Fruit fly (Drosophila melanogaster): Measurements from ENCODE around the gene CG7714.

DNA sequence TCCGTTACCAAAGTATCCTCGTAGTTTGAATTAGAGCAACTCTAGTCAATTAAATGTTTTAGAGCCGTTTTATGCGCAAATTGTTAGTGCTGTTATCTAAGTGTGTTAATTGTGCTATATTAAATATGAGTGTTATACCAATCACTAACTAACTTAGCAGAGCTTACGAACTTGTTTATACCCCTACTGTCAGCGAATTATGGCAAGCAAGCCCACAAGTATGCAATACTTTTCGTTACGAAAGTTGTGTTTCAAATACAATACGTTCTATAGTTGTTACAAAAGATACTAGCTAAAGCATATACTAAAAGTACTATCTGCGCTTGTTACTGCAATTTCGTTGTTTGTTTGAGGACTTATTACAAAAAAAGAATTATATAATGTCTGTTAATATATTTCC, 5.0 kb upstream of the CG7714 start:
- TF ChIP-seq EcR (GFP tag; optimal IDR thresholded peaks at IDR 0.05) (no peak), pan (optimal IDR thresholded peaks at IDR 0.05) (no peak), CG8478 (optimal IDR thresholded peaks at IDR 0.05) (no peak), Dll (optimal IDR thresholded peaks at IDR 0.05) (no peak), psq (optimal IDR thresholded peaks at IDR 0.05) (no peak), usp (GFP tag; optimal IDR thresholded peaks at IDR 0.05) (no peak)
